Worm (Caenorhabditis elegans) whole organism, young adult: ENCODE measurements around the gene immt-1.

Experiments used
- B0336.3 ChIP-seq: fragments of 200-800 bp; sonication (Bioruptor generic); IDR thresholded peaks from 2 replicates; pipeline ENCODE4 v1.3.6; 2022; ENCODE audit warnings: missing genetic modification characterization, missing compliant biosample characterization
- C17E4.6 ChIP-seq: fragments of 200-800 bp; sonication (Bioruptor generic); IDR thresholded peaks from 2 replicates; pipeline ENCODE4 v1.3.6; 2022; ENCODE audit warnings: missing genetic modification reagents, missing genetic modification characterization, missing compliant biosample characterization
- F22D6.2 ChIP-seq: sonication (generic microtip); optimal IDR thresholded peaks from 2 replicates; lab custom pipeline; 2016; ENCODE audit warnings: mild to moderate bottlenecking, missing genetic modification characterization, missing compliant biosample characterization
- F33H1.4 ChIP-seq: fragments of 200-800 bp; sonication (Bioruptor generic); IDR thresholded peaks from 2 replicates; pipeline ENCODE4 v1.3.6; 2022; ENCODE audit warnings: missing genetic modification reagents, missing genetic modification characterization, missing compliant biosample characterization
- F52B5.7 ChIP-seq: sonication (generic microtip); optimal IDR thresholded peaks from 2 replicates; lab custom pipeline; 2016; ENCODE audit warnings: mild to moderate bottlenecking, missing genetic modification characterization, missing compliant biosample characterization
- K11D2.4 ChIP-seq: fragments of 200-800 bp; sonication (Bioruptor generic); IDR thresholded peaks from 2 replicates; pipeline ENCODE4 v1.3.6; 2022; ENCODE audit warnings: missing genetic modification reagents, missing genetic modification characterization, missing compliant biosample characterization
- T07F8.4 ChIP-seq: sonication (generic microtip); optimal IDR thresholded peaks from 2 replicates; lab custom pipeline; 2016; ENCODE audit warnings: mild to moderate bottlenecking, missing genetic modification characterization, moderate library complexity, missing compliant biosample characterization
- Y53F4B.3 ChIP-seq: fragments of 200-800 bp; sonication (Bioruptor generic); IDR thresholded peaks from 2 replicates; pipeline ENCODE4 v1.3.6; 2022; ENCODE audit warnings: missing genetic modification reagents, missing genetic modification characterization, missing compliant biosample characterization
- Y53G8AR.9 ChIP-seq: fragments of 200-800 bp; sonication (Bioruptor generic); conservative IDR thresholded peaks from 2 replicates; pipeline ENCODE4 v1.3.6; 2022; ENCODE audit warnings: missing genetic modification reagents, missing genetic modification characterization, missing compliant biosample characterization
- Y67H2A.10 ChIP-seq: fragments of 200-800 bp; sonication (Bioruptor generic); conservative IDR thresholded peaks from 2 replicates; pipeline ENCODE4 v1.3.6; 2022; ENCODE audit warnings: missing genetic modification reagents, missing genetic modification characterization, missing compliant biosample characterization
- akir-1 ChIP-seq: fragments of 200-800 bp; sonication (Bioruptor generic); optimal IDR thresholded peaks from 2 replicates; lab custom pipeline; 2018; ENCODE audit warnings: mild to moderate bottlenecking, missing genetic modification characterization, moderate library complexity, missing compliant biosample characterization
- aptf-2 ChIP-seq: fragments of 200-800 bp; sonication (Bioruptor generic); conservative IDR thresholded peaks from 2 replicates; pipeline ENCODE4 v1.3.6; 2022; ENCODE audit warnings: missing genetic modification reagents, missing genetic modification characterization, missing compliant biosample characterization
- athp-1 ChIP-seq: sonication (generic microtip); optimal IDR thresholded peaks from 2 replicates; lab custom pipeline; 2017; ENCODE audit warnings: mild to moderate bottlenecking, missing genetic modification characterization, missing compliant biosample characterization
- attf-6 ChIP-seq: fragments of 200-800 bp; sonication (Bioruptor generic); IDR thresholded peaks from 2 replicates; pipeline ENCODE4 v1.3.6; 2022; ENCODE audit warnings: missing genetic modification reagents, missing genetic modification characterization, missing compliant biosample characterization
- bed-1 ChIP-seq: fragments of 200-800 bp; sonication (Bioruptor generic); IDR thresholded peaks from 2 replicates; pipeline ENCODE4 v1.3.6; 2022; ENCODE audit warnings: missing genetic modification reagents, missing genetic modification characterization, missing compliant biosample characterization
- ccch-3 ChIP-seq: fragments of 200-800 bp; sonication (Bioruptor generic); optimal IDR thresholded peaks from 2 replicates; lab custom pipeline; 2018; ENCODE audit warnings: mild to moderate bottlenecking, missing genetic modification characterization, missing compliant biosample characterization
- cebp-1 ChIP-seq, 2 experiments: fragments of 200-800 bp in 1 of 2; sonication (Bioruptor generic) in 1 of 2; sonication (generic microtip) in 1 of 2; IDR thresholded peaks in 1 of 2; optimal IDR thresholded peaks in 1 of 2; 2 replicates each; pipeline versions ENCODE4 v1.3.6 to Lab custom; 2017 to 2022; ENCODE audit warnings: missing compliant biosample characterization in 2 of 2, missing genetic modification characterization in 2 of 2, mild to moderate bottlenecking in 1 of 2, missing genetic modification reagents in 1 of 2, moderate library complexity in 1 of 2
- ceh-100 ChIP-seq: fragments of 200-800 bp; sonication (Bioruptor generic); IDR thresholded peaks from 2 replicates; pipeline ENCODE4 v1.3.6; 2022; ENCODE audit warnings: missing genetic modification reagents, missing genetic modification characterization, missing compliant biosample characterization
- ceh-91 ChIP-seq: fragments of 200-800 bp; sonication (Bioruptor generic); IDR thresholded peaks from 2 replicates; pipeline ENCODE4 v1.3.6; 2022; ENCODE audit warnings: missing genetic modification reagents, missing genetic modification characterization, missing compliant biosample characterization
- chd-7 ChIP-seq: sonication (generic microtip); optimal IDR thresholded peaks from 2 replicates; lab custom pipeline; 2016; ENCODE audit warnings: mild to moderate bottlenecking, missing genetic modification characterization, moderate library complexity, missing compliant biosample characterization
- dpff-1 ChIP-seq: sonication (generic microtip); optimal IDR thresholded peaks from 2 replicates; lab custom pipeline; 2017; ENCODE audit warnings: mild to moderate bottlenecking, missing genetic modification characterization, missing compliant biosample characterization
- ekl-4 ChIP-seq: fragments of 200-800 bp; sonication (Bioruptor generic); IDR thresholded peaks from 2 replicates; pipeline ENCODE4 v1.3.6; 2022; ENCODE audit warnings: missing genetic modification reagents, missing genetic modification characterization, missing compliant biosample characterization
- ets-4 ChIP-seq: fragments of 200-800 bp; sonication (Bioruptor generic); optimal IDR thresholded peaks from 2 replicates; lab custom pipeline; 2018; ENCODE audit warnings: mild to moderate bottlenecking, missing genetic modification characterization, missing compliant biosample characterization
- him-1 ChIP-seq: sonication (generic microtip); optimal IDR thresholded peaks from 2 replicates; lab custom pipeline; 2016; ENCODE audit warnings: missing genotype, missing genetic modification reagents, missing genetic modification characterization, missing compliant biosample characterization
- hmg-20 ChIP-seq: fragments of 200-800 bp; sonication (Bioruptor generic); IDR thresholded peaks from 2 replicates; pipeline ENCODE4 v1.3.6; 2022; ENCODE audit warnings: missing genetic modification reagents, missing genetic modification characterization, missing compliant biosample characterization
- hsf-1 ChIP-seq: fragments of 200-800 bp; sonication (Bioruptor generic); IDR thresholded peaks from 2 replicates; pipeline ENCODE4 v1.3.6; 2022; ENCODE audit warnings: missing genetic modification reagents, missing genetic modification characterization, missing compliant biosample characterization
- lag-1 ChIP-seq: fragments of 200-800 bp; sonication (Bioruptor generic); IDR thresholded peaks from 2 replicates; pipeline ENCODE4 v1.3.6; 2022; ENCODE audit warnings: missing genetic modification reagents, missing genetic modification characterization, missing compliant biosample characterization
- let-607 ChIP-seq, 2 experiments: fragments of 200-800 bp in 1 of 2; sonication (Bioruptor generic) in 1 of 2; sonication (generic microtip) in 1 of 2; optimal IDR thresholded peaks; 2 replicates each; lab custom pipeline; 2016 to 2018; ENCODE audit warnings: mild to moderate bottlenecking in 2 of 2, missing compliant biosample characterization in 2 of 2, missing genetic modification characterization in 2 of 2, moderate library complexity in 2 of 2, missing genotype in 1 of 2
- lin-26 ChIP-seq: fragments of 200-800 bp; sonication (Bioruptor generic); IDR thresholded peaks from 2 replicates; pipeline ENCODE4 v1.3.6; 2022; ENCODE audit warnings: missing genetic modification reagents, missing genetic modification characterization, missing compliant biosample characterization
- lin-40 ChIP-seq: sonication (generic microtip); optimal IDR thresholded peaks from 2 replicates; lab custom pipeline; 2016; ENCODE audit warnings: missing genetic modification characterization, mild to moderate bottlenecking, missing compliant biosample characterization, missing genotype, missing genetic modification reagents
- lsl-1 ChIP-seq: fragments of 200-800 bp; sonication (Bioruptor generic); optimal IDR thresholded peaks from 2 replicates; lab custom pipeline; 2018; ENCODE audit warnings: mild to moderate bottlenecking, missing genetic modification characterization, moderate library complexity, missing compliant biosample characterization
- madf-10 ChIP-seq: sonication (generic microtip); optimal IDR thresholded peaks from 2 replicates; lab custom pipeline; 2016; ENCODE audit warnings: mild to moderate bottlenecking, missing genetic modification characterization, missing compliant biosample characterization
- nfya-1 ChIP-seq: sonication (generic microtip); optimal IDR thresholded peaks from 2 replicates; lab custom pipeline; 2017; ENCODE audit warnings: antibody characterized with exemption, missing compliant biosample characterization, missing genetic modification characterization, borderline replicate concordance; ENCODE audit not compliant: insufficient read depth
- nfya-2 ChIP-seq: fragments of 200-800 bp; sonication (Bioruptor generic); IDR thresholded peaks from 2 replicates; pipeline ENCODE4 v1.3.6; 2022; ENCODE audit warnings: missing genetic modification reagents, missing genetic modification characterization, missing compliant biosample characterization
- nhr-120 ChIP-seq: fragments of 200-800 bp; sonication (Bioruptor generic); IDR thresholded peaks from 2 replicates; pipeline ENCODE4 v1.3.6; 2022; ENCODE audit warnings: missing genetic modification characterization, missing compliant biosample characterization
- nhr-179 ChIP-seq: sonication (generic microtip); optimal IDR thresholded peaks from 2 replicates; lab custom pipeline; 2016; ENCODE audit warnings: mild to moderate bottlenecking, missing genetic modification characterization, missing compliant biosample characterization
- nhr-90 ChIP-seq: sonication (generic microtip); optimal IDR thresholded peaks from 2 replicates; lab custom pipeline; 2016; ENCODE audit warnings: missing genotype, mild to moderate bottlenecking, missing genetic modification characterization, missing compliant biosample characterization
- rec-8 ChIP-seq, 2 experiments: sonication (generic microtip); optimal IDR thresholded peaks; 2 replicates each; lab custom pipeline; 2016; ENCODE audit warnings: mild to moderate bottlenecking in 2 of 2, missing genetic modification characterization in 2 of 2, missing genetic modification reagents in 2 of 2, missing genotype in 2 of 2, missing biosample characterization in 1 of 2, missing compliant biosample characterization in 1 of 2, moderate library complexity in 1 of 2
- repo-1 ChIP-seq: sonication (generic microtip); optimal IDR thresholded peaks from 2 replicates; lab custom pipeline; 2017; ENCODE audit warnings: mild to moderate bottlenecking, missing genetic modification characterization, missing compliant biosample characterization
- rpc-1 ChIP-seq, 2 experiments: fragments of 150-350 bp in 1 of 2; sonication (generic microtip) in 1 of 2; optimal IDR thresholded peaks; 2 replicates each; lab custom pipeline; 2014 to 2018; ENCODE audit warnings: missing biosample characterization in 1 of 2, missing genetic modification characterization in 1 of 2, missing genetic modification reagents in 1 of 2, missing genotype in 1 of 2
- snpc-1.3 ChIP-seq: sonication (generic microtip); optimal IDR thresholded peaks from 2 replicates; lab custom pipeline; 2017; ENCODE audit warnings: missing genetic modification characterization, mild to moderate bottlenecking, missing compliant biosample characterization, antibody characterized with exemption, moderate library complexity, missing genotype, missing genetic modification reagents; ENCODE audit not compliant: insufficient read depth
- somi-1 ChIP-seq: fragments of 200-800 bp; sonication (Bioruptor generic); optimal IDR thresholded peaks from 2 replicates; lab custom pipeline; 2018; ENCODE audit warnings: mild to moderate bottlenecking, missing genetic modification characterization, missing compliant biosample characterization
- sptf-2 ChIP-seq: fragments of 200-800 bp; sonication (Bioruptor generic); optimal IDR thresholded peaks from 2 replicates; lab custom pipeline; 2018; ENCODE audit warnings: mild to moderate bottlenecking, missing genetic modification characterization, missing compliant biosample characterization
- tbx-9 ChIP-seq: sonication (generic microtip); optimal IDR thresholded peaks from 2 replicates; lab custom pipeline; 2016; ENCODE audit warnings: borderline replicate concordance, missing genetic modification characterization, inconsistent platforms, missing compliant biosample characterization
- unc-62 ChIP-seq: fragments of 150-350 bp; optimal IDR thresholded peaks from 2 replicates; lab custom pipeline; 2014; ENCODE audit warnings: missing biosample characterization, missing genetic modification reagents, missing genetic modification characterization
- ztf-22 ChIP-seq: fragments of 200-800 bp; sonication (Bioruptor generic); optimal IDR thresholded peaks from 2 replicates; lab custom pipeline; 2018; ENCODE audit warnings: mild to moderate bottlenecking, missing genetic modification characterization, moderate library complexity, missing compliant biosample characterization
- ztf-26 ChIP-seq: sonication (generic microtip); optimal IDR thresholded peaks from 2 replicates; lab custom pipeline; 2017; ENCODE audit warnings: missing genetic modification characterization, missing compliant biosample characterization
- ztf-3 ChIP-seq: fragments of 200-800 bp; sonication (Bioruptor generic); optimal IDR thresholded peaks from 2 replicates; lab custom pipeline; 2018; ENCODE audit warnings: mild to moderate bottlenecking, missing genetic modification characterization, missing compliant biosample characterization

The immt-1 gene

DNA sequence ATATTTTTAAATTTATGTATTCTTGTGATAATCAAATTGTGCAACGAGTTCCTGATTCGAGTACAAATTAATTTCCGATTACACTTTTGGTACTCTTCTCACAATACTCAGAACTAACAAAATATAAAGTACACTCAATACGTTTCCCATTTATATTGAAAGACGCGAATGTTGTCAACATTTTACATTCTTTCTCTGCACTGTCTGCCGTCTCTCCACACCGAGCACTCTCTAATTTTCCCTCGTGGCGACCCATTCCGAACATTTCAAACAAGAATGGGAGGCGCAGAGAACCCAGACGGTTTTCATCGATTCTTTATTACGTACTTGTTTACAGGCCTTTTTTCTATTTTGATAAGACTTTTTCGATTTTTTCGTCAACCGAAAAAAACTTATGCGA, 19.2 kb downstream of the immt-1 start, which contains the start of gene C09B7.2:
C09B7.2 (plus strand) TSS at position 349 of the 400 bp plus-strand sequence.
- no peak for TF ChIP-seq hmg-20 (GFP tag; lab: Robert Waterston, UW)
- no peak for TF ChIP-seq lin-26
- no peak for TF ChIP-seq unc-62 (GFP tag; lab: Kevin White, UChicago)
- peak; percentile 26 for TF ChIP-seq ztf-26
- TF ChIP-seq ekl-4: no peak
- TF ChIP-seq athp-1: no peak
- no peak for TF ChIP-seq F52B5.7
- no peak for TF ChIP-seq let-607 (tag; optimal IDR thresholded peaks at IDR 0.05; lab: Kevin White, UChicago)
- no peak for TF ChIP-seq nfya-2 (GFP tag; lab: Robert Waterston, UW)
- no peak for TF ChIP-seq nhr-90 (tag; lab: Kevin White, UChicago)
- no peak for TF ChIP-seq ztf-22 (GFP tag; lab: Kevin White, UChicago)
- no peak for TF ChIP-seq sptf-2 (GFP tag; lab: Kevin White, UChicago)
- TF ChIP-seq dpff-1 (tag; lab: Kevin White, UChicago): no peak
- TF ChIP-seq K11D2.4 (GFP tag; lab: Robert Waterston, UW): peak; percentile 42; the same call in 1 of the 2 replicates
- TF ChIP-seq ztf-3: no peak
- no peak for TF ChIP-seq ceh-91 (GFP tag; lab: Robert Waterston, UW)
- no peak for TF ChIP-seq lsl-1
- TF ChIP-seq Y67H2A.10 (GFP tag; lab: Robert Waterston, UW): no peak; the same call in 1 of the 2 replicates
- TF ChIP-seq C17E4.6 (GFP tag; lab: Robert Waterston, UW): no peak
- no peak for TF ChIP-seq ceh-100 (GFP tag; lab: Robert Waterston, UW)
- TF ChIP-seq ets-4 (GFP tag; lab: Kevin White, UChicago): no peak
- TF ChIP-seq nhr-120 (GFP tag; lab: Robert Waterston, UW): no peak
- TF ChIP-seq ccch-3 (GFP tag; lab: Kevin White, UChicago): no peak
- no peak for TF ChIP-seq aptf-2 (GFP tag; lab: Robert Waterston, UW)
- TF ChIP-seq F33H1.4 (GFP tag; lab: Robert Waterston, UW): no peak
- TF ChIP-seq tbx-9 (tag; lab: Kevin White, UChicago): no peak
- no peak for TF ChIP-seq attf-6 (GFP tag; lab: Robert Waterston, UW)
- peak; percentile 79 for TF ChIP-seq lin-40 (tag; lab: Kevin White, UChicago)
- TF ChIP-seq madf-10 (tag; lab: Kevin White, UChicago): no peak
- no peak for TF ChIP-seq bed-1 (GFP tag; lab: Robert Waterston, UW)
- no peak for TF ChIP-seq akir-1 (GFP tag; lab: Kevin White, UChicago)
- no peak for TF ChIP-seq repo-1 (tag; lab: Kevin White, UChicago)
- no peak for TF ChIP-seq snpc-1.3
- no peak for TF ChIP-seq rec-8 (tag; optimal IDR thresholded peaks at IDR 0.05; lab: Kevin White, UChicago)
- TF ChIP-seq rpc-1 (optimal IDR thresholded peaks at IDR 0.05; lab: Kevin White, UChicago): no peak
- no peak for TF ChIP-seq rpc-1 (tag; optimal IDR thresholded peaks at IDR 0.05; lab: Kevin White, UChicago)
- no peak for TF ChIP-seq cebp-1 (GFP tag; IDR thresholded peaks at IDR 0.05; lab: Robert Waterston, UW)
- TF ChIP-seq cebp-1 (tag; optimal IDR thresholded peaks at IDR 0.05; lab: Kevin White, UChicago): no peak
- TF ChIP-seq T07F8.4 (tag; lab: Kevin White, UChicago): no peak
- TF ChIP-seq somi-1 (GFP tag; lab: Kevin White, UChicago): no peak
- TF ChIP-seq chd-7 (tag; lab: Kevin White, UChicago): no peak
- TF ChIP-seq nfya-1 (tag; lab: Kevin White, UChicago): no peak
- TF ChIP-seq hsf-1 (GFP tag; lab: Robert Waterston, UW): no peak
- TF ChIP-seq him-1 (tag; lab: Kevin White, UChicago): no peak
- TF ChIP-seq nhr-179 (tag; lab: Kevin White, UChicago): no peak
- TF ChIP-seq F22D6.2 (tag; lab: Kevin White, UChicago): no peak
- TF ChIP-seq lag-1: no peak
- TF ChIP-seq B0336.3 (GFP tag; lab: Robert Waterston, UW): no peak
- no peak for TF ChIP-seq Y53G8AR.9 (GFP tag; lab: Robert Waterston, UW)
- no peak for TF ChIP-seq Y53F4B.3 (GFP tag; lab: Robert Waterston, UW)
